Worm (Caenorhabditis elegans) whole organism, young adult: ENCODE results near the gene sulp-8.

Experiments
- B0035.1 ChIP-seq: sonication (generic microtip); optimal IDR thresholded peaks from 2 replicates; lab custom pipeline; 2016; ENCODE audit warnings: missing genetic modification characterization, mild to moderate bottlenecking, missing compliant biosample characterization, missing genotype, missing genetic modification reagents
- B0261.1 ChIP-seq: sonication (generic microtip); optimal IDR thresholded peaks from 2 replicates; lab custom pipeline; 2016; ENCODE audit warnings: mild to moderate bottlenecking, missing genetic modification characterization, moderate library complexity, missing compliant biosample characterization
- B0336.3 ChIP-seq: fragments of 200-800 bp; sonication (Bioruptor generic); IDR thresholded peaks from 2 replicates; pipeline ENCODE4 v1.3.6; 2022; ENCODE audit warnings: missing genetic modification characterization, missing compliant biosample characterization
- D2030.7 ChIP-seq: fragments of 200-800 bp; sonication (Bioruptor generic); IDR thresholded peaks from 2 replicates; pipeline ENCODE4 v1.3.6; 2022; ENCODE audit warnings: missing genetic modification reagents, missing genetic modification characterization, missing compliant biosample characterization
- F10E7.11 ChIP-seq: sonication (generic microtip); optimal IDR thresholded peaks from 2 replicates; lab custom pipeline; 2017; ENCODE audit warnings: mild to moderate bottlenecking, missing genetic modification characterization, moderate library complexity, missing compliant biosample characterization
- F22D6.2 ChIP-seq: sonication (generic microtip); optimal IDR thresholded peaks from 2 replicates; lab custom pipeline; 2016; ENCODE audit warnings: mild to moderate bottlenecking, missing genetic modification characterization, missing compliant biosample characterization
- F57A8.1 ChIP-seq: fragments of 200-800 bp; sonication (Bioruptor generic); optimal IDR thresholded peaks from 2 replicates; lab custom pipeline; 2018; ENCODE audit warnings: mild to moderate bottlenecking, missing genetic modification characterization, moderate library complexity, missing compliant biosample characterization
- K11D2.4 ChIP-seq: fragments of 200-800 bp; sonication (Bioruptor generic); IDR thresholded peaks from 2 replicates; pipeline ENCODE4 v1.3.6; 2022; ENCODE audit warnings: missing genetic modification reagents, missing genetic modification characterization, missing compliant biosample characterization
- T26A5.8 ChIP-seq: sonication (generic microtip); optimal IDR thresholded peaks from 2 replicates; lab custom pipeline; 2016; ENCODE audit warnings: missing genetic modification characterization, missing compliant biosample characterization
- Y56A3A.18 ChIP-seq: fragments of 200-800 bp; sonication (Bioruptor generic); IDR thresholded peaks from 2 replicates; pipeline ENCODE4 v1.3.6; 2022; ENCODE audit warnings: missing genetic modification reagents, missing genetic modification characterization, missing compliant biosample characterization
- Y79H2A.3 ChIP-seq: fragments of 200-800 bp; sonication (Bioruptor generic); conservative IDR thresholded peaks from 2 replicates; pipeline ENCODE4 v1.3.6; 2022; ENCODE audit warnings: missing genetic modification reagents, missing genetic modification characterization, missing compliant biosample characterization
- ZK185.1 ChIP-seq: sonication (generic microtip); optimal IDR thresholded peaks from 2 replicates; lab custom pipeline; 2016; ENCODE audit warnings: mild to moderate bottlenecking, missing genetic modification characterization, missing compliant biosample characterization; ENCODE audit not compliant: poor library complexity, severe bottlenecking
- athp-1 ChIP-seq: sonication (generic microtip); optimal IDR thresholded peaks from 2 replicates; lab custom pipeline; 2017; ENCODE audit warnings: mild to moderate bottlenecking, missing genetic modification characterization, missing compliant biosample characterization
- attf-3 ChIP-seq: fragments of 200-800 bp; sonication (Bioruptor generic); conservative IDR thresholded peaks from 2 replicates; pipeline ENCODE4 v1.3.6; 2022; ENCODE audit warnings: missing genetic modification reagents, missing genetic modification characterization, missing compliant biosample characterization
- bed-1 ChIP-seq: fragments of 200-800 bp; sonication (Bioruptor generic); IDR thresholded peaks from 2 replicates; pipeline ENCODE4 v1.3.6; 2022; ENCODE audit warnings: missing genetic modification reagents, missing genetic modification characterization, missing compliant biosample characterization
- ceh-40 ChIP-seq: fragments of 200-800 bp; sonication (Bioruptor generic); IDR thresholded peaks from 2 replicates; pipeline ENCODE4 v1.3.6; 2022; ENCODE audit warnings: missing genetic modification characterization, missing compliant biosample characterization
- dpff-1 ChIP-seq: sonication (generic microtip); optimal IDR thresholded peaks from 2 replicates; lab custom pipeline; 2017; ENCODE audit warnings: mild to moderate bottlenecking, missing genetic modification characterization, missing compliant biosample characterization
- dpl-1 ChIP-seq: fragments of 150-350 bp; optimal IDR thresholded peaks from 2 replicates; lab custom pipeline; 2014; ENCODE audit warnings: missing biosample characterization, missing genetic modification reagents, missing genetic modification characterization
- ets-4 ChIP-seq: fragments of 200-800 bp; sonication (Bioruptor generic); optimal IDR thresholded peaks from 2 replicates; lab custom pipeline; 2018; ENCODE audit warnings: mild to moderate bottlenecking, missing genetic modification characterization, missing compliant biosample characterization
- gei-17 ChIP-seq: fragments of 200-800 bp; sonication (Bioruptor generic); optimal IDR thresholded peaks from 2 replicates; lab custom pipeline; 2018; ENCODE audit warnings: mild to moderate bottlenecking, missing genetic modification characterization, missing compliant biosample characterization
- him-1 ChIP-seq: sonication (generic microtip); optimal IDR thresholded peaks from 2 replicates; lab custom pipeline; 2016; ENCODE audit warnings: missing genotype, missing genetic modification reagents, missing genetic modification characterization, missing compliant biosample characterization
- hlh-26 ChIP-seq: fragments of 200-800 bp; sonication (Bioruptor generic); conservative IDR thresholded peaks from 2 replicates; pipeline ENCODE4 v1.3.6; 2022; ENCODE audit warnings: missing genetic modification reagents, missing genetic modification characterization, missing compliant biosample characterization
- hrde-1 ChIP-seq: sonication (generic microtip); optimal IDR thresholded peaks from 2 replicates; lab custom pipeline; 2016; ENCODE audit warnings: missing genetic modification characterization, mild to moderate bottlenecking, missing compliant biosample characterization, moderate library complexity, missing genotype, missing genetic modification reagents, borderline replicate concordance
- lag-1 ChIP-seq: fragments of 200-800 bp; sonication (Bioruptor generic); IDR thresholded peaks from 2 replicates; pipeline ENCODE4 v1.3.6; 2022; ENCODE audit warnings: missing genetic modification reagents, missing genetic modification characterization, missing compliant biosample characterization
- lsl-1 ChIP-seq: fragments of 200-800 bp; sonication (Bioruptor generic); optimal IDR thresholded peaks from 2 replicates; lab custom pipeline; 2018; ENCODE audit warnings: mild to moderate bottlenecking, missing genetic modification characterization, moderate library complexity, missing compliant biosample characterization
- mel-28 ChIP-seq: sonication (generic microtip); optimal IDR thresholded peaks from 2 replicates; lab custom pipeline; 2016; ENCODE audit warnings: borderline replicate concordance, mild to moderate bottlenecking, missing genetic modification characterization, missing compliant biosample characterization
- mxl-1 ChIP-seq: sonication (generic microtip); optimal IDR thresholded peaks from 2 replicates; lab custom pipeline; 2016; ENCODE audit warnings: missing genetic modification characterization, missing compliant biosample characterization
- nfya-2 ChIP-seq: fragments of 200-800 bp; sonication (Bioruptor generic); IDR thresholded peaks from 2 replicates; pipeline ENCODE4 v1.3.6; 2022; ENCODE audit warnings: missing genetic modification reagents, missing genetic modification characterization, missing compliant biosample characterization
- nhr-179 ChIP-seq: sonication (generic microtip); optimal IDR thresholded peaks from 2 replicates; lab custom pipeline; 2016; ENCODE audit warnings: mild to moderate bottlenecking, missing genetic modification characterization, missing compliant biosample characterization
- nhr-90 ChIP-seq: sonication (generic microtip); optimal IDR thresholded peaks from 2 replicates; lab custom pipeline; 2016; ENCODE audit warnings: missing genotype, mild to moderate bottlenecking, missing genetic modification characterization, missing compliant biosample characterization
- pha-4 ChIP-seq: fragments of 150-350 bp; sonication (generic microtip); optimal IDR thresholded peaks from 2 replicates; lab custom pipeline; 2014; ENCODE audit warnings: missing biosample characterization, missing genetic modification reagents, missing genetic modification characterization
- repo-1 ChIP-seq: sonication (generic microtip); optimal IDR thresholded peaks from 2 replicates; lab custom pipeline; 2017; ENCODE audit warnings: mild to moderate bottlenecking, missing genetic modification characterization, missing compliant biosample characterization
- rpc-1 ChIP-seq, 2 experiments: fragments of 150-350 bp in 1 of 2; sonication (generic microtip) in 1 of 2; optimal IDR thresholded peaks; 2 replicates each; lab custom pipeline; 2014 to 2018; ENCODE audit warnings: missing biosample characterization in 1 of 2, missing genetic modification characterization in 1 of 2, missing genetic modification reagents in 1 of 2, missing genotype in 1 of 2
- snpc-1.3 ChIP-seq: sonication (generic microtip); optimal IDR thresholded peaks from 2 replicates; lab custom pipeline; 2017; ENCODE audit warnings: missing genetic modification characterization, mild to moderate bottlenecking, missing compliant biosample characterization, antibody characterized with exemption, moderate library complexity, missing genotype, missing genetic modification reagents; ENCODE audit not compliant: insufficient read depth
- snpc-3.4 ChIP-seq: sonication (generic microtip); optimal IDR thresholded peaks from 2 replicates; lab custom pipeline; 2017; ENCODE audit warnings: missing genetic modification characterization, mild to moderate bottlenecking, missing compliant biosample characterization, antibody characterized with exemption, moderate library complexity, missing genotype, missing genetic modification reagents
- snpc-4 ChIP-seq, 5 experiments: fragments of 150-350 bp in 1 of 5; sonication (generic microtip) in 4 of 5; optimal IDR thresholded peaks; 2 replicates each; lab custom pipeline; 2014 to 2018; ENCODE audit warnings: missing genetic modification characterization in 5 of 5, missing biosample characterization in 3 of 5, antibody characterized with exemption in 2 of 5, mild to moderate bottlenecking in 2 of 5, missing compliant biosample characterization in 2 of 5, missing genotype in 2 of 5, moderate library complexity in 2 of 5, missing genetic modification reagents in 1 of 5
- somi-1 ChIP-seq: fragments of 200-800 bp; sonication (Bioruptor generic); optimal IDR thresholded peaks from 2 replicates; lab custom pipeline; 2018; ENCODE audit warnings: mild to moderate bottlenecking, missing genetic modification characterization, missing compliant biosample characterization
- tbx-9 ChIP-seq: sonication (generic microtip); optimal IDR thresholded peaks from 2 replicates; lab custom pipeline; 2016; ENCODE audit warnings: borderline replicate concordance, missing genetic modification characterization, inconsistent platforms, missing compliant biosample characterization
- tlf-1 ChIP-seq: fragments of 200-800 bp; sonication (Bioruptor generic); optimal IDR thresholded peaks from 2 replicates; lab custom pipeline; 2018; ENCODE audit warnings: mild to moderate bottlenecking, missing genetic modification characterization, missing compliant biosample characterization
- unc-130 ChIP-seq: sonication (generic microtip); optimal IDR thresholded peaks from 2 replicates; lab custom pipeline; 2016; ENCODE audit warnings: missing genetic modification reagents, missing genetic modification characterization, missing compliant biosample characterization
- ztf-28 ChIP-seq: fragments of 200-800 bp; sonication (Bioruptor generic); IDR thresholded peaks from 2 replicates; pipeline ENCODE4 v1.3.6; 2022; ENCODE audit warnings: missing genetic modification reagents, missing genetic modification characterization, missing compliant biosample characterization

The sulp-8 gene

DNA sequence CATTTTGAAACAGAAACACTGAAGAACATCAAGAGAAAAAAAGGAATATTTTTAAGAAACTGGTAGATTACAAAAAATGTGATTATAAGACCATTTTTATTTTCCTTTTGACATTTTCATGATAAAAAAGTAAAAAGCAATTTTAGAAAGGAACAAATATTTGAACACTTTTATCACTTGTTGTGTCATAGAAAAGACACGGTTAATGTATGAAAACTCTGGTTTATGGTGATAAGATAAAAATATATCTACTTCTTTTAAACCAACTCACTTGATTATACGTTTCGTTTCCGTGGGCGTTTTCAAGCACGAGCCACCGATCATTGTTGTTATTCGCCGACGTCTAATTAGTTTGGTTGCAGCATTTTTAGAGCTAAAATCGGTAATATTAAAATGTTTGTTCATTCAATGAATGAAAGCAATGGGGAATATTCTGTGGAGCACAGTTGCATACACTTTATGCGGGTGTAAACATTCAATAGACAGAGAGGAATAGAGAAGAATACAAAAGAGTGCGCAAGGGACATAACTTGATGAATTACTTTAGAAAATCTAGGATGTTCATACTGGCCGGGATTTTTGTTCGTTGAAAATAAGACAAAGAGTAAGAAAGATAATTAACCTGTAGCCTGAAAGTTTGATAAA is at the start of gene sulp-8:
Gene sulp-8 (minus strand): TSS at position 469 of the 645 bp plus-strand sequence.
- no peak for TF ChIP-seq B0336.3 (GFP tag; lab: Robert Waterston, UW)
- no peak for TF ChIP-seq tlf-1
- TF ChIP-seq him-1 (tag; lab: Kevin White, UChicago), result no peak
- TF ChIP-seq dpl-1, result no peak
- no peak for TF ChIP-seq pha-4 (tag; lab: Kevin White, UChicago)
- no peak for TF ChIP-seq mel-28
- no peak for TF ChIP-seq snpc-1.3 (tag; lab: Kevin White, UChicago)
- TF ChIP-seq Y79H2A.3 (GFP tag; lab: Robert Waterston, UW), result no peak
- TF ChIP-seq F57A8.1 (GFP tag; lab: Kevin White, UChicago), result no peak
- no peak for TF ChIP-seq mxl-1

DNA sequence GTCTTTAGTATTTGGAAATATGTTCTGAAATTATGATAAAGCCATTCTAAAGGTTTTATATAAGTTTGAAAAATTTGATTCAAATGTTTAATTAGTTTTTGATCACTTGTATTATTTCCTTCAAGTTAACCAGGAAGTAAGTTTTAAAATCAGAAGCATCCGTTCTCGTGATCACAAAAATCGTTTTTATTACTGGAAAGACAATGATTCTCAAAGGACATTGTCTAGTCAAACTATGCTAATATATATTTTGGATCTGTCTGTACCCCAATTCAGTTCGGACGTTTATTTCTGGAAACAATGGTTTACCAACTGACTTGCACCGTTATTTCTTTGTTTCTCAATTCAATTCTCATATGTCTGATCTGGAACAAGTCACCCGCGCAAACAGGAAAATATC is 42.9 kb upstream of the sulp-8 start, which contains the start of gene str-188:
Gene str-188 (plus strand): TSS at position 301 of the 400 bp plus-strand sequence.
- no peak for TF ChIP-seq repo-1 (tag; lab: Kevin White, UChicago)
- no peak for TF ChIP-seq hlh-26 (GFP tag; lab: Robert Waterston, UW)
- TF ChIP-seq nhr-90 (tag; lab: Kevin White, UChicago), result no peak
- TF ChIP-seq rpc-1 (optimal IDR thresholded peaks at IDR 0.05; lab: Kevin White, UChicago), result no peak
- TF ChIP-seq rpc-1 (tag; optimal IDR thresholded peaks at IDR 0.05; lab: Kevin White, UChicago), result no peak
- TF ChIP-seq F57A8.1 (GFP tag; lab: Kevin White, UChicago), result no peak
- no peak for TF ChIP-seq snpc-4 (GFP tag; optimal IDR thresholded peaks at IDR 0.05; lab: Kevin White, UChicago)
- no peak for TF ChIP-seq snpc-4 (tag; optimal IDR thresholded peaks at IDR 0.05; lab: Kevin White, UChicago)
- no peak for TF ChIP-seq nhr-179 (tag; lab: Kevin White, UChicago)
- no peak for TF ChIP-seq ets-4
- TF ChIP-seq dpff-1 (tag; lab: Kevin White, UChicago), result no peak
- no peak for TF ChIP-seq F22D6.2 (tag; lab: Kevin White, UChicago)
- TF ChIP-seq Y56A3A.18 (GFP tag; lab: Robert Waterston, UW), result no peak
- no peak for TF ChIP-seq K11D2.4
- TF ChIP-seq F10E7.11 (tag; lab: Kevin White, UChicago), result no peak

DNA sequence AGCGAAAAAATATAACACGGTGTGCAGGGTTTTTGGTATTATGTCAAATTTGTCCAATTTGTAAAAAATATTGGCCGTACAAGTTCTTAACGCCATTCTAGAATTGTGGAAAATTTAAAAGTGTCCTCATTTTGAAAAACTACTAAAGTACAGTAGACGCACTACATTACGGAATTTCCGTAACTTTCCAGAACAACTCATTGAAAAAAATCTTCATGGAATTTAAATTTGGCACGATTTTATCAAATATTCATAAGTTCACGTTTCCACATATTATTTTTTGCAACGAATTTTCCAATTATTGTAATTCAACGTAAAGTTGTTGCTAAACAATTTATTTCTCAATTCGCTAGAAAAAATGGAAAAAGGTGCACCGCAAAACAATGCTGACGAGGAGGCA is 41.4 kb upstream of the sulp-8 start, which contains the start of gene F40F9.3:
Gene F40F9.3 (plus strand): TSS at position 301 of the 400 bp plus-strand sequence.
- TF ChIP-seq bed-1 (GFP tag; lab: Robert Waterston, UW), result no peak
- TF ChIP-seq unc-130 (GFP tag; lab: Kevin White, UChicago), result no peak
- TF ChIP-seq lag-1 (GFP tag; lab: Robert Waterston, UW), result no peak
- no peak for TF ChIP-seq ceh-40 (GFP tag; lab: Robert Waterston, UW)
- TF ChIP-seq ztf-28 (GFP tag; lab: Robert Waterston, UW), result no peak
- TF ChIP-seq hrde-1 (tag; lab: Kevin White, UChicago), result no peak
- no peak for TF ChIP-seq hlh-26 (GFP tag; lab: Robert Waterston, UW)
- TF ChIP-seq B0035.1 (tag; lab: Kevin White, UChicago), result no peak
- no peak for TF ChIP-seq T26A5.8 (tag; lab: Kevin White, UChicago)
- no peak for TF ChIP-seq somi-1 (GFP tag; lab: Kevin White, UChicago)
- no peak for TF ChIP-seq ZK185.1 (tag; lab: Kevin White, UChicago)
- no peak for TF ChIP-seq gei-17 (GFP tag; lab: Kevin White, UChicago)
- TF ChIP-seq athp-1 (tag; lab: Kevin White, UChicago), result no peak
- TF ChIP-seq tbx-9, result no peak
- TF ChIP-seq nfya-2 (GFP tag; lab: Robert Waterston, UW), result no peak
- no peak for TF ChIP-seq B0261.1 (tag; lab: Kevin White, UChicago)
- TF ChIP-seq attf-3 (GFP tag; lab: Robert Waterston, UW), result no peak
- no peak for TF ChIP-seq D2030.7 (GFP tag; lab: Robert Waterston, UW)
- TF ChIP-seq lsl-1, result no peak
- TF ChIP-seq snpc-3.4, result no peak
